Fruit fly (Drosophila melanogaster) whole organism, embryonic: ENCODE data around the gene hyd.

Experiments used
- Adf1 ChIP-seq: fragments of 200-800 bp; sonication (Bioruptor generic); IDR thresholded peaks from 2 replicates; pipeline ENCODE4 v1.3.6; 2022; ENCODE audit warnings: missing biosample characterization, missing genetic modification characterization
- B-H2 ChIP-seq: fragments of 200-800 bp; sonication (Bioruptor generic); optimal IDR thresholded peaks from 2 replicates; lab custom pipeline; 2018; ENCODE audit warnings: missing biosample characterization, mild to moderate bottlenecking, missing genetic modification characterization
- Blimp-1 ChIP-seq: fragments of 200-800 bp; sonication (Bioruptor generic); optimal IDR thresholded peaks from 3 replicates; lab custom pipeline; 2018; ENCODE audit warnings: missing biosample characterization, missing genetic modification characterization, mild to moderate bottlenecking, moderate library complexity, missing genetic modification reagents
- CG10267 ChIP-seq: fragments of 200-800 bp; sonication (Bioruptor generic); optimal IDR thresholded peaks from 2 replicates; lab custom pipeline; 2018; ENCODE audit warnings: missing biosample characterization, mild to moderate bottlenecking, missing genetic modification characterization, moderate library complexity
- CG10543 ChIP-seq: fragments of 200-800 bp; sonication (Bioruptor generic); optimal IDR thresholded peaks from 3 replicates; lab custom pipeline; 2017; ENCODE audit warnings: missing biosample characterization, mild to moderate bottlenecking, missing genetic modification characterization, moderate library complexity
- CG11504 ChIP-seq: fragments of 200-800 bp; sonication (Bioruptor generic); optimal IDR thresholded peaks from 3 replicates; lab custom pipeline; 2019; ENCODE audit warnings: missing biosample characterization, mild to moderate bottlenecking, missing genetic modification characterization, moderate library complexity
- CG12155 ChIP-seq: fragments of 200-800 bp; sonication (Bioruptor generic); optimal IDR thresholded peaks from 3 replicates; lab custom pipeline; 2016; ENCODE audit warnings: missing biosample characterization, missing genetic modification characterization
- CG12769 ChIP-seq: fragments of 200-800 bp; sonication (Bioruptor generic); optimal IDR thresholded peaks from 2 replicates; lab custom pipeline; 2019; ENCODE audit warnings: missing biosample characterization, mild to moderate bottlenecking, missing genetic modification characterization, moderate library complexity
- CG13296 ChIP-seq: fragments of 200-800 bp; sonication (Bioruptor generic); optimal IDR thresholded peaks from 3 replicates; lab custom pipeline; 2018; ENCODE audit warnings: missing biosample characterization, mild to moderate bottlenecking, missing genetic modification characterization
- CG14860 ChIP-seq: fragments of 200-800 bp; sonication (Bioruptor generic); IDR thresholded peaks from 3 replicates; pipeline ENCODE4 v1.3.6; 2022; ENCODE audit warnings: missing biosample characterization, missing genetic modification characterization; ENCODE audit not compliant: partially characterized antibody
- CG15479 ChIP-seq: fragments of 200-800 bp; sonication (Bioruptor generic); optimal IDR thresholded peaks from 3 replicates; lab custom pipeline; 2019; ENCODE audit warnings: missing biosample characterization, mild to moderate bottlenecking, missing genetic modification characterization, moderate library complexity
- CG18599 ChIP-seq: fragments of 200-800 bp; sonication (Bioruptor generic); optimal IDR thresholded peaks from 3 replicates; lab custom pipeline; 2017; ENCODE audit warnings: missing biosample characterization, missing genetic modification characterization, mild to moderate bottlenecking, moderate library complexity, missing genetic modification reagents
- CG2116 ChIP-seq: fragments of 200-800 bp; sonication (Bioruptor generic); optimal IDR thresholded peaks from 3 replicates; lab custom pipeline; 2018; ENCODE audit warnings: missing biosample characterization, mild to moderate bottlenecking, missing genetic modification characterization
- CG34376 ChIP-seq: fragments of 200-800 bp; sonication (Bioruptor generic); optimal IDR thresholded peaks from 2 replicates; lab custom pipeline; 2018; ENCODE audit warnings: missing biosample characterization, mild to moderate bottlenecking, missing genetic modification characterization
- CG6683 ChIP-seq: fragments of 200-800 bp; sonication (Bioruptor generic); optimal IDR thresholded peaks from 2 replicates; lab custom pipeline; 2017; ENCODE audit warnings: missing biosample characterization, mild to moderate bottlenecking, missing genetic modification characterization, missing genetic modification reagents
- CG7987 ChIP-seq: fragments of 200-800 bp; sonication (Bioruptor generic); optimal IDR thresholded peaks from 2 replicates; lab custom pipeline; 2018; ENCODE audit warnings: missing biosample characterization, mild to moderate bottlenecking, missing genetic modification characterization, moderate library complexity
- Deaf1 ChIP-seq: fragments of 200-800 bp; optimal IDR thresholded peaks from 3 replicates; lab custom pipeline; 2019; ENCODE audit warnings: missing biosample characterization, mild to moderate bottlenecking, missing genetic modification characterization, moderate library complexity
- Eip74EF ChIP-seq, 2 experiments: fragments of 200-800 bp in 1 of 2; fragments of >200 bp in 1 of 2; sonication (Bioruptor generic) in 1 of 2; optimal IDR thresholded peaks; 2 replicates each; lab custom pipeline; 2017 to 2019; ENCODE audit warnings: missing biosample characterization in 2 of 2, missing genetic modification characterization in 2 of 2, mild to moderate bottlenecking in 1 of 2, moderate library complexity in 1 of 2
- Fer2 ChIP-seq: fragments of 200-800 bp; sonication (Bioruptor generic); optimal IDR thresholded peaks from 2 replicates; lab custom pipeline; 2018; ENCODE audit warnings: missing biosample characterization, mild to moderate bottlenecking, missing genetic modification characterization, moderate library complexity
- HmgZ ChIP-seq: fragments of 200-800 bp; sonication (Bioruptor generic); optimal IDR thresholded peaks from 2 replicates; lab custom pipeline; 2018; ENCODE audit warnings: missing biosample characterization, mild to moderate bottlenecking, missing genetic modification characterization
- Hmr ChIP-seq: fragments of 200-800 bp; sonication (Bioruptor generic); optimal IDR thresholded peaks from 3 replicates; lab custom pipeline; 2017; ENCODE audit warnings: mild to moderate bottlenecking, missing biosample characterization, missing genetic modification reagents, missing genetic modification characterization
- MTF-1 ChIP-seq: fragments of 200-800 bp; sonication (Bioruptor generic); optimal IDR thresholded peaks from 2 replicates; lab custom pipeline; 2018; ENCODE audit warnings: missing biosample characterization, mild to moderate bottlenecking, missing genetic modification characterization, borderline replicate concordance
- Med ChIP-seq: fragments of 200-800 bp; sonication (Bioruptor generic); peaks from one replicate; lab custom pipeline; 2016; ENCODE audit warnings: missing biosample characterization, missing genetic modification characterization, mild to moderate bottlenecking, inconsistent platforms, moderate library complexity
- NC2α ChIP-seq: fragments of 200-800 bp; sonication (Bioruptor generic); optimal IDR thresholded peaks from 2 replicates; lab custom pipeline; 2016; ENCODE audit warnings: missing biosample characterization, missing genetic modification characterization
- Nf-YC ChIP-seq: fragments of 200-800 bp; optimal IDR thresholded peaks from 3 replicates; lab custom pipeline; 2019; ENCODE audit warnings: missing biosample characterization, mild to moderate bottlenecking, missing genetic modification characterization, moderate library complexity
- NfI ChIP-seq: fragments of 200-800 bp; sonication (Bioruptor generic); optimal IDR thresholded peaks from 3 replicates; lab custom pipeline; 2018; ENCODE audit warnings: missing biosample characterization, mild to moderate bottlenecking, missing genetic modification characterization, moderate library complexity
- Vsx1 ChIP-seq: fragments of 200-800 bp; sonication (Bioruptor generic); optimal IDR thresholded peaks from 2 replicates; lab custom pipeline; 2017; ENCODE audit warnings: missing biosample characterization, mild to moderate bottlenecking, missing genetic modification characterization, missing genetic modification reagents
- ato ChIP-seq: fragments of 200-800 bp; sonication (Bioruptor generic); IDR thresholded peaks from 2 replicates; pipeline ENCODE4 v1.3.6; 2022; ENCODE audit warnings: missing biosample characterization, missing genetic modification characterization; ENCODE audit not compliant: partially characterized antibody
- caup ChIP-seq: fragments of 200-800 bp; sonication (Bioruptor generic); optimal IDR thresholded peaks from 3 replicates; lab custom pipeline; 2017; ENCODE audit warnings: missing biosample characterization, mild to moderate bottlenecking, missing genetic modification characterization, moderate library complexity; ENCODE audit not compliant: severe bottlenecking
- chinmo ChIP-seq: fragments of 200-800 bp; sonication (Bioruptor generic); IDR thresholded peaks from 4 replicates; pipeline ENCODE4 v1.3.6; 2022; ENCODE audit warnings: missing biosample characterization, missing genetic modification characterization; ENCODE audit not compliant: partially characterized antibody
- ems ChIP-seq: fragments of 200-800 bp; sonication (Bioruptor generic); optimal IDR thresholded peaks from 3 replicates; lab custom pipeline; 2016; ENCODE audit warnings: missing biosample characterization, missing genetic modification characterization
- exex ChIP-seq: fragments of 200-800 bp; sonication (Bioruptor generic); optimal IDR thresholded peaks from 4 replicates; lab custom pipeline; 2018; ENCODE audit warnings: missing biosample characterization, mild to moderate bottlenecking, missing genetic modification characterization, moderate library complexity
- fd102C ChIP-seq: fragments of 200-800 bp; sonication (Bioruptor generic); optimal IDR thresholded peaks from 2 replicates; lab custom pipeline; 2018; ENCODE audit warnings: missing biosample characterization, mild to moderate bottlenecking, missing genetic modification characterization, moderate library complexity
- ftz-f1 ChIP-seq: fragments of 200-800 bp; sonication (Bioruptor generic); optimal IDR thresholded peaks from 2 replicates; lab custom pipeline; 2016; ENCODE audit warnings: missing biosample characterization, missing genetic modification characterization
- grn ChIP-seq: fragments of 200-800 bp; sonication (Bioruptor generic); optimal IDR thresholded peaks from 3 replicates; lab custom pipeline; 2017; ENCODE audit warnings: missing biosample characterization, missing genetic modification characterization
- gsb ChIP-seq: fragments of 200-800 bp; sonication (Bioruptor generic); IDR thresholded peaks from 2 replicates; pipeline ENCODE4 v1.3.6; 2022; ENCODE audit warnings: missing biosample characterization, missing genetic modification characterization
- ham ChIP-seq: fragments of 200-800 bp; sonication (Bioruptor generic); IDR thresholded peaks from 2 replicates; pipeline ENCODE4 v1.3.6; 2022; ENCODE audit warnings: missing biosample characterization, missing genetic modification characterization
- kay ChIP-seq: fragments of 200-800 bp; sonication (Bioruptor generic); optimal IDR thresholded peaks from 2 replicates; lab custom pipeline; 2016; ENCODE audit warnings: missing biosample characterization, missing genetic modification characterization
- lab ChIP-seq: fragments of 200-800 bp; sonication (Bioruptor generic); optimal IDR thresholded peaks from 3 replicates; lab custom pipeline; 2017; ENCODE audit warnings: missing biosample characterization, missing genetic modification characterization, mild to moderate bottlenecking, moderate library complexity, missing genetic modification reagents
- mirr ChIP-seq: fragments of 200-800 bp; sonication (Bioruptor generic); optimal IDR thresholded peaks from 3 replicates; lab custom pipeline; 2018; ENCODE audit warnings: missing biosample characterization, mild to moderate bottlenecking, missing genetic modification characterization
- pan ChIP-seq, 4 experiments: fragments of >200 bp in 3 of 4; fragments of 200-800 bp in 1 of 4; sonication (Bioruptor generic) in 1 of 4; optimal IDR thresholded peaks in 3 of 4; IDR thresholded peaks in 1 of 4; 2 replicates each; pipeline versions ENCODE4 v1.3.6 to Lab custom; 2017 to 2022; ENCODE audit warnings: missing biosample characterization in 2 of 4, missing genetic modification characterization in 2 of 4, mixed read lengths in 1 of 4
- sens ChIP-seq: fragments of 200-800 bp; sonication (Bioruptor generic); peaks from one replicate; lab custom pipeline; 2016; ENCODE audit warnings: missing biosample characterization, missing genetic modification characterization
- slbo ChIP-seq: fragments of 200-800 bp; sonication (Bioruptor generic); IDR thresholded peaks from 2 replicates; pipeline ENCODE4 v1.3.6; 2022; ENCODE audit warnings: missing biosample characterization, missing genetic modification characterization
- sqz ChIP-seq: fragments of 200-800 bp; sonication (Bioruptor generic); optimal IDR thresholded peaks from 3 replicates; lab custom pipeline; 2018; ENCODE audit warnings: missing biosample characterization, mild to moderate bottlenecking, missing genetic modification characterization
- sug ChIP-seq: fragments of 200-800 bp; optimal IDR thresholded peaks from 2 replicates; lab custom pipeline; 2019; ENCODE audit warnings: missing biosample characterization, mild to moderate bottlenecking, missing genetic modification characterization, moderate library complexity
- unc-4 ChIP-seq: fragments of 200-800 bp; sonication (Bioruptor generic); IDR thresholded peaks from 2 replicates; pipeline ENCODE4 v1.3.6; 2022; ENCODE audit warnings: missing biosample characterization, missing genetic modification characterization; ENCODE audit not compliant: partially characterized antibody
- yki ChIP-seq: fragments of >200 bp; optimal IDR thresholded peaks from 3 replicates; lab custom pipeline; 2018

hyd gene

DNA sequence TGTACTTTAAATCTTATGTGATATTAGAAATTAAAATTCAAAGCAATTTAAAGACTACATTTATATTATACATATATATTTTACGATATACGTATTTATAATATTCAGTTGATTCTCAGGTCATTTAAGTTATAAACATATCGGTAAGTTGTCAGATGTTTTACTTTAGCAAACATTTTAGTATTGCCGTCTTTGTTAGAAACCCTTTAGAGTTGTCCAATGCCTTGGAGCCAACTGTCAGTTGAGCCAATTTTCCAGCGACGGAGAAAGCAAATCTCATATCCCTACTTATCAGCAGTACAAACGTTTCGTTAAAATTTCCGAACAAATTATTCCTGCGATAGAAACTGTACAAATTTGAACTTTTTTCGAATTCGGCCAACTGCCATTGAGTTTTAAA is 49.4 kb upstream of the hyd start, which contains the start of gene topi:
Gene topi, plus strand, starts transcription at position 301 of the 400 bp plus-strand sequence.
- no peak for TF ChIP-seq sqz (GFP tag; lab: Kevin White, UChicago)
- TF ChIP-seq Blimp-1 (GFP tag; lab: Kevin White, UChicago) = no peak
- TF ChIP-seq CG15479 (GFP tag; lab: Kevin White, UChicago) = no peak
- TF ChIP-seq CG11504 (tag; lab: Kevin White, UChicago) = no peak
- no peak for TF ChIP-seq NfI
- TF ChIP-seq, all 482 proteins: peak for 0

dm6 chr3R:9774147-9774546 is 48.7 kb upstream of the hyd start, which contains the start of gene Whamy:
Whamy (minus strand) TSS chr3R:9774419.
- TF ChIP-seq CG13296 (GFP tag; lab: Kevin White, UChicago) (peak; percentile 5), ham (no peak), exex (peak; percentile 74), Adf1 (GFP tag; lab: Robert Waterston, UW) (no peak), CG7987 (no peak), CG12155 (GFP tag; lab: Kevin White, UChicago) (no peak), CG2116 (GFP tag; lab: Kevin White, UChicago) (no peak), slbo (GFP tag; lab: Robert Waterston, UW) (no peak), sens (GFP tag; lab: Kevin White, UChicago) (no peak), CG10543 (peak; percentile 73), Hmr (GFP tag; lab: Kevin White, UChicago) (peak; percentile 20), pan (optimal IDR thresholded peaks at IDR 0.05; lab: Kevin White, UChicago) (no peak), pan (GFP tag; optimal IDR thresholded peaks at IDR 0.05 in 1 of 2, IDR thresholded peaks at IDR 0.05 in 1 of 2) (no peak), B-H2 (GFP tag; lab: Kevin White, UChicago) (no peak), gsb (GFP tag; lab: Robert Waterston, UW) (no peak), CG10267 (no peak), NC2α (GFP tag; lab: Kevin White, UChicago) (no peak), caup (GFP tag; lab: Kevin White, UChicago) (no peak), Deaf1 (peak; percentile 82), lab (peak; percentile 66), HmgZ (tag; lab: Kevin White, UChicago) (peak; percentile 21), kay (GFP tag; lab: Kevin White, UChicago) (peak; percentile 44), Nf-YC (tag; lab: Kevin White, UChicago) (no peak), Fer2 (no peak), yki (lab: Kevin White, UChicago) (no peak), ftz-f1 (GFP tag; lab: Kevin White, UChicago) (peak; percentile 49), fd102C (GFP tag; lab: Kevin White, UChicago) (no peak), sug (peak; percentile 75), ato (GFP tag; lab: Robert Waterston, UW) (no peak), CG14860 (no peak), Med (peak; percentile 70), NfI (no peak), Eip74EF (GFP tag; optimal IDR thresholded peaks at IDR 0.05; lab: Kevin White, UChicago) (no peak), CG12769 (tag; lab: Kevin White, UChicago) (peak; percentile 11), mirr (peak; percentile 77), CG18599 (GFP tag; lab: Kevin White, UChicago) (peak; percentile 36), CG34376 (peak; percentile 76), Vsx1 (GFP tag; lab: Kevin White, UChicago) (peak; percentile 25), grn (peak; percentile 62), MTF-1 (GFP tag; lab: Kevin White, UChicago) (no peak), ems (GFP tag; lab: Kevin White, UChicago) (no peak), CG6683 (GFP tag; lab: Kevin White, UChicago) (no peak), chinmo (0 out of 4 replicates have a peak, but pooled peaks have one; percentile 33), unc-4 (no peak)
